Fruit fly (Drosophila melanogaster): Measurements from ENCODE around the gene Ugt37A1.

DNA sequence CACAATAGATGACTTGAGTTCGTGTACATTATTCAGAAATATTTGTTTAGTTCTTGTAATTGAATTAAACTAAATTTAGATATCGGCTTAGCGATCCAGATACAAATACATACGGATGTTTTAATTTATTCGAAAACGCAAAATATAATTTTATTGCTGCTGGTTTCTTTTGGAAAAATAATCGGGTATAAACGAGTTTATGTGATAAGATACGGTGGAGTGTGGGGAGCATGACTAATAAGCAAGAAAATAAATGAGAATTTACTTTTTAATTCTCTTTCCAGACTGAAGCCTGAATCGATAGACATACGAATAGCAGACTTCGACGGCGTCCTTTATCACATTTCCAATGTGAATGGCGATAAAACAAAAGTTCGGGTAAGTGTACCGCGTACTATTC, 46.1 kb upstream of the Ugt37A1 start:
- TF ChIP-seq Hr4 (GFP tag; optimal IDR thresholded peaks at IDR 0.05) (no peak), Ets96B (tag; optimal IDR thresholded peaks at IDR 0.05) (no peak), salr (GFP tag; optimal IDR thresholded peaks at IDR 0.05) (no peak), CG15336 (GFP tag; IDR thresholded peaks at IDR 0.05) (no peak), CG6163 (GFP tag; IDR thresholded peaks at IDR 0.05) (no peak), CG16779 (tag; optimal IDR thresholded peaks at IDR 0.05) (no peak), Sox102F (GFP tag; optimal IDR thresholded peaks at IDR 0.05) (no peak), dac (GFP tag; optimal IDR thresholded peaks at IDR 0.05) (no peak), dsx (GFP tag; optimal IDR thresholded peaks at IDR 0.05; ENCODE audit: poor library complexity, severe bottlenecking) (no peak), CG4318 (GFP tag; optimal IDR thresholded peaks at IDR 0.05) (no peak), achi (GFP tag; optimal IDR thresholded peaks at IDR 0.05) (no peak)
